Worm (Caenorhabditis elegans): ENCODE results near the gene ife-1.

Gene ife-1

DNA sequence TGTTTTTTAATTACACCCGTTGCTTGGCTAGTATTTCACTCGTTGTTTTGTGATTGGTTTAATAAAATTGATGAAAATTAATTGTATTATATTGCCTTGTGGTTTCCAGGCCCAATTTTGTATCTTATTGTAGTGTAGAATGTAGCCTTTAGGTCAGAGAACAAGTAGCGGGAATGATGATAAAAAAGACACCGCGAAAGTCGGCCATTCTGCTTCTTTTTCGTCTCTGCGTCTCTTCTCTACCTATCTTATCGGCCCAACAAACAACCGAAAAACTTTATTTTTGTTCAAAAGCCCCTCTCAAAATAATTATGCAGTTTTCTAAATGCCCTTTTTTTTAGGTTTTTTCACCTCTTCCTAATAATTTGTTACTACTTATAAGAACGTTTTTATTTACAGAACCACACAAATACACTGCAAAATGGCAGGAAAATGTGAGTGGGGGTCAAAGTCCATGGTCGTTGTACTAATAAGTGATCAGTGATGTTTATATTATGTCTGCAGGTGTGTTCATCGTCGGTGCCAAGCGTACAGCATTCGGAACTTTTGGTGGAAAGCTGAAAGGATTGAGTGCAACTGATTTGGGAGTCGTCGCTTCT is 1.4 kb downstream of the ife-1 start, which contains the start of gene acaa-2:
TSS of gene acaa-2 (plus strand) at position 400 of the 599 bp plus-strand sequence.
- peak; percentile 75 for TF ChIP-seq nhr-10 (tag; optimal IDR thresholded peaks at IDR 0.05)
- peak; percentile 36 for TF ChIP-seq mes-2 (tag; optimal IDR thresholded peaks at IDR 0.05; ENCODE audit: poor library complexity, severe bottlenecking)
- TF ChIP-seq mxl-2 (GFP tag; conservative IDR thresholded peaks at IDR 0.05) = no peak
- no peak for TF ChIP-seq F37D6.2 (tag; optimal IDR thresholded peaks at IDR 0.05)
- TF ChIP-seq fos-1 (tag; optimal IDR thresholded peaks at IDR 0.05) = no peak
- TF ChIP-seq dpl-1 (GFP tag; optimal IDR thresholded peaks at IDR 0.05) = peak; percentile 37
- TF ChIP-seq unc-62 (GFP tag; optimal IDR thresholded peaks at IDR 0.05 in 1 of 2) = no peak
- TF ChIP-seq unc-62 (tag; optimal IDR thresholded peaks at IDR 0.05) = no peak
- no peak for TF ChIP-seq spr-1 (tag; optimal IDR thresholded peaks at IDR 0.05)
- no peak for TF ChIP-seq saeg-2 (GFP tag; IDR thresholded peaks at IDR 0.05)
- TF ChIP-seq ztf-7 (tag; optimal IDR thresholded peaks at IDR 0.05) = peak; percentile 1
- no peak for TF ChIP-seq F26F4.8 (GFP tag; conservative IDR thresholded peaks at IDR 0.05)
- TF ChIP-seq lir-3 (tag; optimal IDR thresholded peaks at IDR 0.05) = no peak
- TF ChIP-seq nhr-6 (tag; optimal IDR thresholded peaks at IDR 0.05) = peak; percentile 29
- TF ChIP-seq D1046.2 (GFP tag; IDR thresholded peaks at IDR 0.05) = no peak
- no peak for TF ChIP-seq unc-130 (GFP tag; optimal IDR thresholded peaks at IDR 0.05)
- no peak for TF ChIP-seq hif-1 (tag; optimal IDR thresholded peaks at IDR 0.05)
- no peak for TF ChIP-seq nhr-102 (tag; optimal IDR thresholded peaks at IDR 0.05)
- peak; percentile 1 for TF ChIP-seq pqm-1 (tag; optimal IDR thresholded peaks at IDR 0.05)
- TF ChIP-seq mxl-3 (GFP tag; optimal IDR thresholded peaks at IDR 0.05) = no peak
- TF ChIP-seq nhr-77 (tag; optimal IDR thresholded peaks at IDR 0.05) = peak; percentile 5
- no peak for TF ChIP-seq spr-3 (GFP tag; optimal IDR thresholded peaks at IDR 0.05)
- no peak for TF ChIP-seq ztf-11 (tag; optimal IDR thresholded peaks at IDR 0.05)
- no peak for TF ChIP-seq daf-16 (GFP tag; optimal IDR thresholded peaks at IDR 0.05)
- TF ChIP-seq daf-16 (tag; optimal IDR thresholded peaks at IDR 0.05) = peak; percentile 62
- TF ChIP-seq lin-29 (GFP tag; IDR thresholded peaks at IDR 0.05) = no peak
- peak; percentile 77 for TF ChIP-seq nhr-11 (tag; optimal IDR thresholded peaks at IDR 0.05)
- TF ChIP-seq jun-1 (tag; optimal IDR thresholded peaks at IDR 0.05) = no peak
- peak; percentile 73 for TF ChIP-seq dve-1 (tag; optimal IDR thresholded peaks at IDR 0.05; ENCODE audit: insufficient read depth)
- no peak for TF ChIP-seq ama-1 (optimal IDR thresholded peaks at IDR 0.05)
- TF ChIP-seq mdt-29 (GFP tag; IDR thresholded peaks at IDR 0.05) = no peak
- TF ChIP-seq hlh-30 (tag; optimal IDR thresholded peaks at IDR 0.05; ENCODE audit: insufficient read depth) = peak; percentile 62
- no peak for TF ChIP-seq zag-1 (tag; optimal IDR thresholded peaks at IDR 0.05)
- no peak for TF ChIP-seq skn-1 (tag; optimal IDR thresholded peaks at IDR 0.05)
- no peak for TF ChIP-seq php-3 (GFP tag; IDR thresholded peaks at IDR 0.05)
- no peak for TF ChIP-seq daf-8 (GFP tag; IDR thresholded peaks at IDR 0.05)
- TF ChIP-seq R02D3.7 (tag; optimal IDR thresholded peaks at IDR 0.05) = no peak
- TF ChIP-seq hlh-11 (tag; optimal IDR thresholded peaks at IDR 0.05) = peak; percentile 40
- TF ChIP-seq aha-1 (tag) = no peak
- no peak for TF ChIP-seq lin-39 (tag; optimal IDR thresholded peaks at IDR 0.05)
- no peak for TF ChIP-seq ZK337.2 (GFP tag; IDR thresholded peaks at IDR 0.05)
- no peak for TF ChIP-seq rbr-2 (tag; optimal IDR thresholded peaks at IDR 0.05)
- no peak for TF ChIP-seq mdl-1 (tag; optimal IDR thresholded peaks at IDR 0.05)
- no peak for TF ChIP-seq ctbp-1 (GFP tag; IDR thresholded peaks at IDR 0.05)
- TF ChIP-seq hmg-1.1 (GFP tag; IDR thresholded peaks at IDR 0.05) = no peak
- no peak for TF ChIP-seq dmd-9 (GFP tag; IDR thresholded peaks at IDR 0.05)
- TF ChIP-seq nhr-111 (GFP tag; optimal IDR thresholded peaks at IDR 0.05) = no peak
- no peak for TF ChIP-seq sdz-12 (GFP tag; optimal IDR thresholded peaks at IDR 0.05)
- no peak for TF ChIP-seq snpc-4 (tag; optimal IDR thresholded peaks at IDR 0.05)
- peak in 1 of 2 experiments; percentile 30 for TF ChIP-seq lsy-2 (tag; optimal IDR thresholded peaks at IDR 0.05)
- TF ChIP-seq ces-1 (GFP tag; optimal IDR thresholded peaks at IDR 0.05) = no peak
- TF ChIP-seq nhr-48 (tag; optimal IDR thresholded peaks at IDR 0.05) = no peak
